Worm (Caenorhabditis elegans): ENCODE data around the gene F59A2.5.

DNA sequence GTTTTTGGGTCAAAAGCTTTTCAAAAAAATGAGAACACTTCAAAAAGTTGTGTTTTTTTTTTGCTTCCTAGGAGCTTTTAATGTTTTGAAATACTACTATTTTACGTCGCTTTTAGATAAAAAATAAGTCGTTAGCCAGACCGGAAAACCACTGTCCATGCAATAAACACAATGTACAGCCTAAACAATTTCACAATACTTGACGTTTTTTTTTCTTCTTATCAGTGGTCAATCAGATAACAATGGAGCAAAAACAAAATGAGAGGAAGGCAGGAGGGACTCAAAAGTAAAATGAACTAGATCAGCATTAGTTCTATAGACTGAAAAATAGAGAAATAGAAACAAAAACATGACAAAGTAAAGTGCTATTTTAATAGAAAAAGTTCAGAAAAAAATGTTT is 33.9 kb upstream of the F59A2.5 start:
- TF ChIP-seq lin-15B (tag; optimal IDR thresholded peaks at IDR 0.05) (no peak), ama-1 (optimal IDR thresholded peaks at IDR 0.05) (no peak), nhr-28 (tag; optimal IDR thresholded peaks at IDR 0.05) (no peak), nhr-76 (tag; optimal IDR thresholded peaks at IDR 0.05) (no peak), lin-13 (GFP tag; optimal IDR thresholded peaks at IDR 0.05) (no peak), skn-1 (tag; optimal IDR thresholded peaks at IDR 0.05) (no peak), ces-1 (GFP tag; optimal IDR thresholded peaks at IDR 0.05) (no peak), snpc-4 (tag; optimal IDR thresholded peaks at IDR 0.05) (no peak), dpl-1 (GFP tag; optimal IDR thresholded peaks at IDR 0.05) (no peak), aly-2 (tag; optimal IDR thresholded peaks at IDR 0.05) (no peak), fos-1 (tag; optimal IDR thresholded peaks at IDR 0.05) (no peak), F16B12.6 (tag; optimal IDR thresholded peaks at IDR 0.05) (no peak)
